Worm (Caenorhabditis elegans) whole organism, mixed stage, embryonic: ENCODE data around the gene vab-1.

Experiments
- M03D4.4 ChIP-seq: sonication (generic microtip); optimal IDR thresholded peaks from 2 replicates; lab custom pipeline; 2017; ENCODE audit warnings: mild to moderate bottlenecking, missing genetic modification characterization, missing compliant biosample characterization
- bed-3 ChIP-seq: fragments of 200-800 bp; sonication (Bioruptor generic); optimal IDR thresholded peaks from 3 replicates; lab custom pipeline; 2018; ENCODE audit warnings: mild to moderate bottlenecking, missing genetic modification characterization, moderate library complexity, missing compliant biosample characterization
- ceh-39 ChIP-seq: fragments of 150-350 bp; optimal IDR thresholded peaks from 2 replicates; lab custom pipeline; 2014; ENCODE audit warnings: missing biosample characterization, missing genetic modification characterization
- ceh-43 ChIP-seq: fragments of 200-800 bp; sonication (Bioruptor generic); optimal IDR thresholded peaks from 2 replicates; lab custom pipeline; 2018; ENCODE audit warnings: mild to moderate bottlenecking, missing genetic modification characterization, moderate library complexity, missing compliant biosample characterization
- ceh-83 ChIP-seq: fragments of 200-800 bp; sonication (Bioruptor generic); optimal IDR thresholded peaks from 2 replicates; lab custom pipeline; 2018; ENCODE audit warnings: mild to moderate bottlenecking, missing genetic modification characterization, missing compliant biosample characterization
- ces-1 ChIP-seq: fragments of 150-350 bp; optimal IDR thresholded peaks from 2 replicates; lab custom pipeline; 2014; ENCODE audit warnings: missing biosample characterization, missing genetic modification reagents, missing genetic modification characterization
- drap-1 ChIP-seq: fragments of 200-800 bp; sonication (Bioruptor generic); optimal IDR thresholded peaks from 3 replicates; lab custom pipeline; 2018; ENCODE audit warnings: mild to moderate bottlenecking, missing genetic modification characterization, missing compliant biosample characterization
- elt-3 ChIP-seq: fragments of 150-350 bp; optimal IDR thresholded peaks from 2 replicates; lab custom pipeline; 2014; ENCODE audit warnings: missing biosample characterization, missing genetic modification characterization
- flh-1 ChIP-seq: fragments of 200-800 bp; sonication (Bioruptor generic); optimal IDR thresholded peaks from 2 replicates; lab custom pipeline; 2018; ENCODE audit warnings: mild to moderate bottlenecking, missing genetic modification characterization, moderate library complexity, missing compliant biosample characterization
- ham-2 ChIP-seq: fragments of 200-800 bp; sonication (Bioruptor generic); optimal IDR thresholded peaks from 2 replicates; lab custom pipeline; 2018; ENCODE audit warnings: mild to moderate bottlenecking, missing genetic modification characterization, missing compliant biosample characterization
- lin-13 ChIP-seq: fragments of 150-350 bp; optimal IDR thresholded peaks from 2 replicates; lab custom pipeline; 2014; ENCODE audit warnings: missing biosample characterization, missing genetic modification characterization
- lin-32 ChIP-seq: fragments of 200-800 bp; sonication (Bioruptor generic); optimal IDR thresholded peaks from 2 replicates; lab custom pipeline; 2018; ENCODE audit warnings: mild to moderate bottlenecking, missing genetic modification characterization, missing compliant biosample characterization
- lsy-2 ChIP-seq: fragments of 150-350 bp; optimal IDR thresholded peaks from 2 replicates; lab custom pipeline; 2014; ENCODE audit warnings: missing biosample characterization, missing genetic modification characterization
- mab-5 ChIP-seq: fragments of 150-350 bp; optimal IDR thresholded peaks from 2 replicates; lab custom pipeline; 2014; ENCODE audit warnings: missing biosample characterization, missing genetic modification characterization
- mep-1 ChIP-seq: fragments of 150-350 bp; optimal IDR thresholded peaks from 2 replicates; lab custom pipeline; 2017; ENCODE audit warnings: missing biosample characterization, missing genetic modification reagents, missing genetic modification characterization, inconsistent platforms
- mls-2 ChIP-seq: sonication (generic microtip); optimal IDR thresholded peaks from 2 replicates; lab custom pipeline; 2016; ENCODE audit warnings: mild to moderate bottlenecking, missing genetic modification characterization, moderate library complexity, missing compliant biosample characterization
- nhr-12 ChIP-seq: fragments of 150-350 bp; optimal IDR thresholded peaks from 2 replicates; lab custom pipeline; 2014; ENCODE audit warnings: missing biosample characterization, missing genetic modification characterization
- nhr-2 ChIP-seq: fragments of 150-350 bp; optimal IDR thresholded peaks from 2 replicates; lab custom pipeline; 2014; ENCODE audit warnings: missing biosample characterization, missing genetic modification characterization
- nhr-237 ChIP-seq: fragments of 150-350 bp; optimal IDR thresholded peaks from 2 replicates; lab custom pipeline; 2014; ENCODE audit warnings: missing biosample characterization, missing genetic modification characterization
- nhr-28 ChIP-seq: fragments of 150-350 bp; optimal IDR thresholded peaks from 2 replicates; lab custom pipeline; 2014; ENCODE audit warnings: missing biosample characterization, missing genetic modification characterization
- nhr-76 ChIP-seq: sonication (generic microtip); optimal IDR thresholded peaks from 2 replicates; lab custom pipeline; 2017; ENCODE audit warnings: missing biosample characterization, missing genetic modification characterization
- pha-4 ChIP-seq: fragments of 150-350 bp; optimal IDR thresholded peaks from 2 replicates; lab custom pipeline; 2018; ENCODE audit warnings: missing biosample characterization, missing genetic modification reagents, missing genetic modification characterization
- sem-2 ChIP-seq: fragments of 200-800 bp; sonication (Bioruptor generic); optimal IDR thresholded peaks from 2 replicates; lab custom pipeline; 2018; ENCODE audit warnings: mild to moderate bottlenecking, missing genetic modification characterization, missing compliant biosample characterization
- snpc-4 ChIP-seq: fragments of 150-350 bp; optimal IDR thresholded peaks from 2 replicates; lab custom pipeline; 2014; ENCODE audit warnings: missing biosample characterization, missing genetic modification characterization
- tbx-8 ChIP-seq: fragments of 200-800 bp; sonication (Bioruptor generic); optimal IDR thresholded peaks from 2 replicates; lab custom pipeline; 2018; ENCODE audit warnings: mild to moderate bottlenecking, missing genetic modification characterization, moderate library complexity, missing compliant biosample characterization
- unc-120 ChIP-seq: sonication (generic microtip); optimal IDR thresholded peaks from 2 replicates; lab custom pipeline; 2017; ENCODE audit warnings: missing genetic modification characterization, missing compliant biosample characterization; ENCODE audit not compliant: poor library complexity, severe bottlenecking
- unc-39 ChIP-seq: fragments of 150-350 bp; optimal IDR thresholded peaks from 2 replicates; lab custom pipeline; 2014; ENCODE audit warnings: missing biosample characterization, missing genetic modification characterization
- unc-62 ChIP-seq: fragments of 150-350 bp; optimal IDR thresholded peaks from 2 replicates; lab custom pipeline; 2014; ENCODE audit warnings: missing biosample characterization, missing genetic modification reagents, missing genetic modification characterization
- zip-8 ChIP-seq: fragments of 150-350 bp; optimal IDR thresholded peaks from 2 replicates; lab custom pipeline; 2014; ENCODE audit warnings: missing biosample characterization, missing genetic modification characterization
- ztf-11 ChIP-seq: fragments of 150-350 bp; optimal IDR thresholded peaks from 2 replicates; lab custom pipeline; 2014; ENCODE audit warnings: missing biosample characterization, missing genetic modification characterization

Gene vab-1

DNA sequence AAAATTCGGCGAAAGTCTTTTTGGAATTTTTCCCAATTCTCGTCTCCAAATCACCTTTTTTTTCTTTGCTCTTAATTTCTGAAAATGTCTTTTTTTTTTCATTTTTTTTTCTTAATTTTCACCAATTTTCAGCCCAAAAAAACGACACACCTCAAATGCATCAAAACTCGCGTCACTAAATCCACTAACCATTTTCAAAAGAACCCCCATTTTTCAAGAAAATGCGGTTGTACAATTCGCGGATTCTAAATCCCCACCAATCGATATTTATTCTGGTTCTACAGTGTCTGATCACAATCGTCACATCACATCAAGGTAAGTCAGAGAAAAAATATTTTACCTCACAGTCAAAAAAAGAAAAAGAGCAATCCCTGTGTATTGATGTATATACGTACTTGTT, at the start of gene vab-1:
Gene vab-1 (plus strand): TSS at position 133 of the 400 bp plus-strand sequence.
- TF ChIP-seq ceh-43 (GFP tag; lab: Kevin White, UChicago) (no peak), M03D4.4 (tag; lab: Kevin White, UChicago) (no peak), ceh-39 (no peak)
- TF ChIP-seq, all 35 proteins: peak for 0

ce11 chrII:4523122-4523672, 48.6 kb upstream of the vab-1 start, which contains the start of the genes B0304.4 and B0304.2:
Gene B0304.4, minus strand, starts transcription at chrII:4523222.
Gene B0304.2, plus strand, starts transcription at chrII:4523622.
- TF ChIP-seq mab-5 (tag; lab: Kevin White, UChicago), result no peak

DNA sequence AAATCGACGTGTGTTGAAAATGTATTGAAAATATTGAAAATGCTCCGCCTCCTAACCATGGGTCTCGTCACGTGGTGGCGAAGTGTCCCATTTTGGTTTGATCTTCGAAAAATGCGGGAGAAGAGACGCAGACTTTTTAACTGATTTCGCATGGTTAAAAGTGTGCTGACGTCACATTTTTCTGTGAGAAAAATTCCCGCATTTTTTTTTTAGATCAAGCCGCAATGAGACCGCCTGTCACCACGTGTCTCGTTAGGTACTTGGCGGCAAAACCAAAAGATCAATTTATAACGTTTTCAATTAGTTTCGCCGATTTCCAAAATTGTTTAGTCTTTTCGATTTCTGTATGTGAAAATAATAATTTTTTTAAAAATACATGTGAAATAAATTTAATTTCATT, 46.6 kb upstream of the vab-1 start:
- TF ChIP-seq nhr-12, result no peak
- no peak for TF ChIP-seq snpc-4 (tag; lab: Kevin White, UChicago)
- TF ChIP-seq zip-8 (tag; lab: Kevin White, UChicago), result no peak
- TF ChIP-seq flh-1 (GFP tag; lab: Kevin White, UChicago), result no peak
- no peak for TF ChIP-seq pha-4 (tag; lab: Kevin White, UChicago)

DNA sequence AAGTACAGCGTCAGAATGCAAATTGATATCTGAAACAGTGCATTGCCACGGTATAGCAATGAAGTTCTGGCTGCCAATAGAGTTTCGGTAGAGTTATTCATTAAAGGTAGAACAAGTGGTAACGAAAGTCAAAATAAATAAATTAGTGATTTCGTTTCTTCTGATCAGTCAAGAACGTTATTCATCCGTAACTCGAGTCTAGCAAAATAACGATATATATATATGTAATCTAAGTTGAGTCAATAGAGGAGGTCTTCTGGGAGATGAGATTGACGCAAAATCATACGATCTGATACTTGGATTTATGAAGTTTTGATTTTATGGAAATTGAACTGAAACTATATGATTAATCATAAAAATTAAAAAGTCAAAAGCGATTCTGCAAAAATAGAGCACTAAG, 44.0 kb upstream of the vab-1 start, which contains the start of gene sra-35:
Gene sra-35 (minus strand): TSS at position 101 of the 400 bp plus-strand sequence.
- TF ChIP-seq lsy-2 (tag; lab: Kevin White, UChicago) (no peak), ham-2 (GFP tag; lab: Kevin White, UChicago) (no peak), bed-3 (GFP tag; lab: Kevin White, UChicago) (no peak), ces-1 (GFP tag; lab: Kevin White, UChicago) (no peak), unc-120 (no peak), unc-62 (GFP tag; lab: Kevin White, UChicago) (no peak), mab-5 (tag; lab: Kevin White, UChicago) (no peak), M03D4.4 (tag; lab: Kevin White, UChicago) (no peak), unc-39 (no peak), nhr-12 (no peak)

- TF ChIP-seq nhr-28 (tag; lab: Kevin White, UChicago), result no peak
- TF ChIP-seq pha-4 (tag; lab: Kevin White, UChicago), result no peak
- TF ChIP-seq lsy-2 (tag; lab: Kevin White, UChicago), result no peak
- TF ChIP-seq tbx-8 (GFP tag; lab: Kevin White, UChicago), result no peak
- no peak for TF ChIP-seq M03D4.4 (tag; lab: Kevin White, UChicago)
- TF ChIP-seq drap-1, result no peak
- no peak for TF ChIP-seq ces-1 (GFP tag; lab: Kevin White, UChicago)
Observed at ce11 chrII:4531880-4532279, 39.9 kb upstream of the vab-1 start, which contains the start of gene sra-32. Gene sra-32, minus strand, starts transcription at chrII:4531980.

ce11 chrII:4537141-4537540, 34.7 kb upstream of the vab-1 start, which contains the start of gene sra-33:
Gene sra-33, minus strand, starts transcription at chrII:4537241.
- TF ChIP-seq unc-120, result no peak
- no peak for TF ChIP-seq unc-62 (GFP tag; lab: Kevin White, UChicago)
- TF ChIP-seq mab-5 (tag; lab: Kevin White, UChicago), result no peak
- no peak for TF ChIP-seq ces-1 (GFP tag; lab: Kevin White, UChicago)
- TF ChIP-seq mep-1 (tag; lab: Kevin White, UChicago), result no peak

DNA sequence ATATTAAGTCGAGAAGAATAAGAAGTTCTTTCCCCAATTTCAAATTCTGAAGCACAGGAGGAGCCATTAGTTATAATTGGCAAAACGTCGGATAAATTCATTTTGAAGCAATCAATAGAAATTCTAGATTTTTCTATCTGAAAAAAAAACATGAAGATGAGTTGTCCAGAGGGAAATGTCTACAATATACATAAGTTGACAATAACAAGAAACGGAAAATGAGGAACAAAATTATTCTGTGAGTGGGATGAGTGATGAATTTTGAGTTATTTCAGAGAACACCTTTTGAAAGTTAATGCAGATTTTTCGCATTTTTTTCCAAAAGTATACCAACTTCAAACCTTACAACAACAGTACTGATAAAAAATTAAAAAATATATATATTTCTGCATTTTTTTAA, 31.2 kb upstream of the vab-1 start, which contains the start of gene sra-36:
Gene sra-36 (minus strand): TSS at position 101 of the 400 bp plus-strand sequence.
- no peak for TF ChIP-seq nhr-12
- TF ChIP-seq nhr-76 (tag; lab: Kevin White, UChicago), result no peak
- TF ChIP-seq flh-1 (GFP tag; lab: Kevin White, UChicago), result no peak
- no peak for TF ChIP-seq ztf-11 (tag; lab: Kevin White, UChicago)
- TF ChIP-seq lin-32, result no peak
- no peak for TF ChIP-seq ceh-43 (GFP tag; lab: Kevin White, UChicago)
- TF ChIP-seq nhr-28 (tag; lab: Kevin White, UChicago), result no peak
- TF ChIP-seq ces-1 (GFP tag; lab: Kevin White, UChicago), result no peak
- no peak for TF ChIP-seq ceh-39

ce11 chrII:4543568-4543967, 28.2 kb upstream of the vab-1 start, which contains the start of gene sra-34:
Gene sra-34, minus strand, starts transcription at chrII:4543668.
- TF ChIP-seq lin-13 (tag; lab: Kevin White, UChicago) (no peak), lsy-2 (tag; lab: Kevin White, UChicago) (no peak), sem-2 (GFP tag; lab: Kevin White, UChicago) (no peak), unc-120 (no peak), pha-4 (tag; lab: Kevin White, UChicago) (no peak), mep-1 (tag; lab: Kevin White, UChicago) (no peak), nhr-28 (tag; lab: Kevin White, UChicago) (no peak), drap-1 (no peak), ceh-83 (GFP tag; lab: Kevin White, UChicago) (no peak), ztf-11 (tag; lab: Kevin White, UChicago) (no peak), ham-2 (GFP tag; lab: Kevin White, UChicago) (no peak), lin-32 (no peak), nhr-237 (tag; lab: Kevin White, UChicago) (no peak), elt-3 (tag; lab: Kevin White, UChicago) (no peak), mls-2 (tag; lab: Kevin White, UChicago) (no peak), unc-62 (GFP tag; lab: Kevin White, UChicago) (no peak), tbx-8 (GFP tag; lab: Kevin White, UChicago) (no peak), nhr-2 (tag; lab: Kevin White, UChicago) (no peak), unc-39 (no peak), M03D4.4 (tag; lab: Kevin White, UChicago) (no peak)
